Comparison of ENCODE assay signal across 3 worm cellular contexts in the genomic region with DNA sequence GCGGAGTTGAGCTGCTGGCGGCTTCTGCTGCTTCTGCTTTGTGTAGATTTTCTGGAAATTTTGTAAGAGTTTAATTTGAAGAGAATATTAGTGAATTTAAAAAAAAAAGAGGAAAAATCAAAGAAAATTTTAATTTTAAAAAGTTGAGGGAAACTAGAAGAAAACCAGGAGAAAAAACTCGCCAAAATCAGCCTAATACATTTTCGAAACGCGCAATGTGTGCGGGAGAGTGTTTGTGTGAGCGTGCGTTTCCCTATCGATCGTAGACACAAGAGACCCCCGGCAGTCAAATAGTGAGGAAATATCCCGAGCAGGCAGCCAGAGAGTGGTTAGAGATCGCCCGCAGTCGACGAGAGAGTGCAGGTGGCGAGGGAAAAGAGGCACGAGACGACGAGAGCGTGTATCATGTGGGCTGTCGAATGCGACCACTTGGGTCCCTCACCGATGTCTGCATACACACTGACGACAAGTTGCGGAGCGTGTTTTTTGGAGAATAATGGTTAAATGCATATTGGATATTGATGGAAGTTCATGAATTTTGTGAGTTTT.
A peak's percentile ranks its signal among the peaks of the same experiment; 100 is the strongest.
TF ChIP-seq lines count a peak whose summit lies in the region.

A gene (minus strand): TSS at position 51 of the 549 bp plus-strand sequence.

TF ChIP-seq in whole organism, L1 larva, 84 proteins besides CTCF, POLR2A, EP300 and RAD21 (continued from another document and continues in another):
- peak; percentile 72 to 77 (median 73) for TF ChIP-seq dpl-1 (GFP tag; optimal IDR thresholded peaks at IDR 0.05; lab: Kevin White, UChicago)
- TF ChIP-seq C04F5.9 (tag; optimal IDR thresholded peaks at IDR 0.05; lab: Kevin White, UChicago), result peak; percentile 72
- no peak for TF ChIP-seq nhr-84 (tag; optimal IDR thresholded peaks at IDR 0.05; lab: Kevin White, UChicago)
- TF ChIP-seq snpc-4 (tag; optimal IDR thresholded peaks at IDR 0.05; lab: Kevin White, UChicago), result peak; percentile 84
- peak; percentile 83 for TF ChIP-seq nhr-11 (tag; optimal IDR thresholded peaks at IDR 0.05; lab: Kevin White, UChicago)
- TF ChIP-seq ztf-11 (tag; optimal IDR thresholded peaks at IDR 0.05; lab: Kevin White, UChicago), result peak in 1 of 2 experiments; percentile 86
- TF ChIP-seq hlh-4 (tag; optimal IDR thresholded peaks at IDR 0.05; lab: Kevin White, UChicago), result peak; percentile 3
- TF ChIP-seq nhr-47 (tag; optimal IDR thresholded peaks at IDR 0.05; lab: Kevin White, UChicago), result peak; percentile 97
- TF ChIP-seq sox-4 (tag; optimal IDR thresholded peaks at IDR 0.05; lab: Kevin White, UChicago), result peak; percentile 85
- no peak for TF ChIP-seq unc-30 (tag; optimal IDR thresholded peaks at IDR 0.05; lab: Kevin White, UChicago)
- TF ChIP-seq rnt-1 (tag; optimal IDR thresholded peaks at IDR 0.05; lab: Kevin White, UChicago), result peak; percentile 95
- TF ChIP-seq ceh-90 (tag; optimal IDR thresholded peaks at IDR 0.05; lab: Kevin White, UChicago), result no peak
- peak; percentile 97 for TF ChIP-seq ztf-4 (tag; optimal IDR thresholded peaks at IDR 0.05; lab: Kevin White, UChicago)
- peak; percentile 61 for TF ChIP-seq blmp-1 (tag; optimal IDR thresholded peaks at IDR 0.05; lab: Kevin White, UChicago)
- TF ChIP-seq swsn-7 (tag; optimal IDR thresholded peaks at IDR 0.05; lab: Kevin White, UChicago), result peak; percentile 98
- peak; percentile 89 for TF ChIP-seq lir-3 (tag; optimal IDR thresholded peaks at IDR 0.05; lab: Kevin White, UChicago; ENCODE audit: poor library complexity)
- peak; percentile 98 for TF ChIP-seq tbx-2 (tag; optimal IDR thresholded peaks at IDR 0.05; lab: Kevin White, UChicago)
- TF ChIP-seq hlh-17 (GFP tag; optimal IDR thresholded peaks at IDR 0.05; lab: Kevin White, UChicago; ENCODE audit: borderline replicate concordance), result no peak
- TF ChIP-seq snu-23 (GFP tag; optimal IDR thresholded peaks at IDR 0.05; lab: Kevin White, UChicago), result peak; percentile 99
- TF ChIP-seq unc-98 (GFP tag; IDR thresholded peaks at IDR 0.05; lab: Robert Waterston, UW), result peak; percentile 69
- peak; percentile 95 for TF ChIP-seq nhr-90 (tag; optimal IDR thresholded peaks at IDR 0.05; lab: Kevin White, UChicago; ENCODE audit: poor library complexity)
- peak; percentile 81 to 96 (median 94) for TF ChIP-seq ceh-82 (tag; optimal IDR thresholded peaks at IDR 0.05; lab: Kevin White, UChicago)
- peak; percentile 85 to 96 for TF ChIP-seq efl-1 (optimal IDR thresholded peaks at IDR 0.05; lab: Kevin White, UChicago)
- peak; percentile 66 to 97 for TF ChIP-seq efl-1 (GFP tag; optimal IDR thresholded peaks at IDR 0.05 in 1 of 2; lab: Kevin White, UChicago)
- TF ChIP-seq mep-1 (tag; optimal IDR thresholded peaks at IDR 0.05; lab: Kevin White, UChicago), result peak; percentile 95
- TF ChIP-seq tlp-1 (tag; optimal IDR thresholded peaks at IDR 0.05; lab: Kevin White, UChicago), result no peak
- peak; percentile 94 for TF ChIP-seq nhr-19 (GFP tag; conservative IDR thresholded peaks at IDR 0.05; lab: Robert Waterston, UW)
- TF ChIP-seq pag-3 (tag; optimal IDR thresholded peaks at IDR 0.05; lab: Kevin White, UChicago; ENCODE audit: borderline replicate concordance, insufficient read depth), result no peak
- peak; percentile 91 for TF ChIP-seq grh-1 (GFP tag; IDR thresholded peaks at IDR 0.05; lab: Robert Waterston, UW)
- peak; percentile 95 for TF ChIP-seq fos-1 (tag; optimal IDR thresholded peaks at IDR 0.05; lab: Kevin White, UChicago)
- peak; percentile 5 for TF ChIP-seq nhr-12 (tag; optimal IDR thresholded peaks at IDR 0.05; lab: Kevin White, UChicago)
- TF ChIP-seq vab-15 (tag; optimal IDR thresholded peaks at IDR 0.05; lab: Kevin White, UChicago), result peak; percentile 58
- TF ChIP-seq ceh-88 (GFP tag; IDR thresholded peaks at IDR 0.05; lab: Robert Waterston, UW), result peak; percentile 88
- TF ChIP-seq zip-4 (GFP tag; optimal IDR thresholded peaks at IDR 0.05; lab: Kevin White, UChicago), result peak; percentile 89
- peak; percentile 42 for TF ChIP-seq zag-1 (tag; optimal IDR thresholded peaks at IDR 0.05; lab: Kevin White, UChicago)
- TF ChIP-seq aha-1 (tag; optimal IDR thresholded peaks at IDR 0.05; lab: Kevin White, UChicago), result peak; percentile 92
- peak; percentile 96 for TF ChIP-seq xbp-1 (tag; optimal IDR thresholded peaks at IDR 0.05; lab: Kevin White, UChicago)
- TF ChIP-seq fkh-10 (GFP tag; optimal IDR thresholded peaks at IDR 0.05; lab: Kevin White, UChicago), result peak; percentile 86
- TF ChIP-seq nhr-71 (tag; optimal IDR thresholded peaks at IDR 0.05; lab: Kevin White, UChicago), result peak; percentile 99
- peak; percentile 36 to 90 for TF ChIP-seq egl-27 (tag; optimal IDR thresholded peaks at IDR 0.05; lab: Kevin White, UChicago)

TF ChIP-seq in whole organism, L3 larva, 47 proteins besides CTCF, POLR2A, EP300 and RAD21 (continued from another document):
- TF ChIP-seq eor-1 (tag; optimal IDR thresholded peaks at IDR 0.05; lab: Kevin White, UChicago) (no peak), nhr-12 (tag; optimal IDR thresholded peaks at IDR 0.05; lab: Kevin White, UChicago) (no peak), nhr-43 (tag; optimal IDR thresholded peaks at IDR 0.05; lab: Kevin White, UChicago; ENCODE audit: poor library complexity, severe bottlenecking) (peak; percentile 86), fkh-10 (GFP tag; optimal IDR thresholded peaks at IDR 0.05; lab: Kevin White, UChicago) (peak; percentile 88), ztf-11 (tag; optimal IDR thresholded peaks at IDR 0.05; lab: Kevin White, UChicago) (no peak), ZK546.5 (tag; optimal IDR thresholded peaks at IDR 0.05; lab: Kevin White, UChicago) (peak; percentile 14), ama-1 (optimal IDR thresholded peaks at IDR 0.05; lab: Kevin White, UChicago) (peak; percentile 62), daf-12 (tag; optimal IDR thresholded peaks at IDR 0.05; lab: Kevin White, UChicago) (no peak), skn-1 (tag; optimal IDR thresholded peaks at IDR 0.05; lab: Kevin White, UChicago) (peak; percentile 91), egl-5 (tag; optimal IDR thresholded peaks at IDR 0.05; lab: Kevin White, UChicago) (peak; percentile 79), unc-39 (tag; optimal IDR thresholded peaks at IDR 0.05; lab: Kevin White, UChicago) (no peak), lin-15B (tag; optimal IDR thresholded peaks at IDR 0.05; lab: Kevin White, UChicago) (peak; percentile 87), snpc-4 (tag; optimal IDR thresholded peaks at IDR 0.05; lab: Kevin White, UChicago) (peak; percentile 82), pha-4 (tag; optimal IDR thresholded peaks at IDR 0.05; lab: Kevin White, UChicago) (peak; percentile 96), elt-1 (tag; optimal IDR thresholded peaks at IDR 0.05; lab: Kevin White, UChicago) (peak; percentile 61), nhr-237 (tag; optimal IDR thresholded peaks at IDR 0.05; lab: Kevin White, UChicago) (no peak), fkh-2 (tag; optimal IDR thresholded peaks at IDR 0.05; lab: Kevin White, UChicago) (no peak), sea-2 (GFP tag; optimal IDR thresholded peaks at IDR 0.05; lab: Kevin White, UChicago) (peak; percentile 78), R02D3.7 (tag; optimal IDR thresholded peaks at IDR 0.05; lab: Kevin White, UChicago) (peak; percentile 78), nhr-28 (tag; optimal IDR thresholded peaks at IDR 0.05; lab: Kevin White, UChicago) (no peak), tbx-2 (tag; optimal IDR thresholded peaks at IDR 0.05; lab: Kevin White, UChicago) (peak; percentile 87), lin-39 (tag; optimal IDR thresholded peaks at IDR 0.05; lab: Kevin White, UChicago) (peak; percentile 97), nfya-1 (tag; optimal IDR thresholded peaks at IDR 0.05; lab: Kevin White, UChicago; ENCODE audit: insufficient read depth) (peak; percentile 97), ceh-28 (tag; optimal IDR thresholded peaks at IDR 0.05; lab: Kevin White, UChicago) (peak; percentile 95), nhr-25 (tag; optimal IDR thresholded peaks at IDR 0.05; lab: Kevin White, UChicago) (peak; percentile 93), ztf-4 (tag; optimal IDR thresholded peaks at IDR 0.05; lab: Kevin White, UChicago) (no peak), ceh-9 (tag; optimal IDR thresholded peaks at IDR 0.05; lab: Kevin White, UChicago) (no peak), hmg-11 (tag; optimal IDR thresholded peaks at IDR 0.05; lab: Kevin White, UChicago) (peak; percentile 99), nhr-23 (tag; optimal IDR thresholded peaks at IDR 0.05; lab: Kevin White, UChicago) (peak; percentile 93)
TF ChIP-seq in whole organism, L3 larva: peak in this region for 32.

TF ChIP-seq in whole organism, young adult, 124 proteins besides CTCF, POLR2A, EP300 and RAD21 (continued from another document):
- peak; percentile 83 for TF ChIP-seq egl-44 (GFP tag; IDR thresholded peaks at IDR 0.05; lab: Robert Waterston, UW)
- TF ChIP-seq ekl-4 (GFP tag; IDR thresholded peaks at IDR 0.05; lab: Robert Waterston, UW), result peak; percentile 92
- peak; percentile 18 for TF ChIP-seq T07F8.4 (tag; optimal IDR thresholded peaks at IDR 0.05; lab: Kevin White, UChicago)
- TF ChIP-seq egl-18 (GFP tag; IDR thresholded peaks at IDR 0.05; lab: Robert Waterston, UW), result no peak
- no peak for TF ChIP-seq zim-3 (tag; optimal IDR thresholded peaks at IDR 0.05; lab: Kevin White, UChicago)
- peak; percentile 88 for TF ChIP-seq B0336.3 (GFP tag; IDR thresholded peaks at IDR 0.05; lab: Robert Waterston, UW)
- TF ChIP-seq sptf-2 (GFP tag; optimal IDR thresholded peaks at IDR 0.05; lab: Kevin White, UChicago), result no peak
- no peak for TF ChIP-seq nfya-2 (GFP tag; IDR thresholded peaks at IDR 0.05; lab: Robert Waterston, UW)
- peak; percentile 93 for TF ChIP-seq hmg-1.2 (GFP tag; IDR thresholded peaks at IDR 0.05; lab: Robert Waterston, UW)
- TF ChIP-seq lin-35 (GFP tag; optimal IDR thresholded peaks at IDR 0.05; lab: Kevin White, UChicago), result peak in 1 of 3 experiments; percentile 76
- no peak for TF ChIP-seq T26A5.8 (tag; optimal IDR thresholded peaks at IDR 0.05; lab: Kevin White, UChicago)
- TF ChIP-seq egrh-3 (GFP tag; IDR thresholded peaks at IDR 0.05; lab: Robert Waterston, UW), result peak; percentile 47; the same call in 1 of the 2 replicates
- TF ChIP-seq Y79H2A.3 (GFP tag; conservative IDR thresholded peaks at IDR 0.05; lab: Robert Waterston, UW), result no peak
- peak; percentile 53; the same call in 1 of the 2 replicates for TF ChIP-seq hmg-20 (GFP tag; IDR thresholded peaks at IDR 0.05; lab: Robert Waterston, UW)
- TF ChIP-seq C17E4.6 (GFP tag; IDR thresholded peaks at IDR 0.05; lab: Robert Waterston, UW), result no peak
- TF ChIP-seq F33H1.4 (GFP tag; IDR thresholded peaks at IDR 0.05; lab: Robert Waterston, UW), result peak; percentile 56
- TF ChIP-seq B0261.1 (tag; optimal IDR thresholded peaks at IDR 0.05; lab: Kevin White, UChicago), result no peak
- no peak for TF ChIP-seq efl-1 (GFP tag; optimal IDR thresholded peaks at IDR 0.05; lab: Kevin White, UChicago)
- no peak for TF ChIP-seq aptf-2 (GFP tag; conservative IDR thresholded peaks at IDR 0.05; lab: Robert Waterston, UW)
- TF ChIP-seq gei-17 (GFP tag; optimal IDR thresholded peaks at IDR 0.05; lab: Kevin White, UChicago), result peak; percentile 87
- peak; percentile 59 for TF ChIP-seq lin-26 (GFP tag; IDR thresholded peaks at IDR 0.05; lab: Robert Waterston, UW)
- TF ChIP-seq lsy-27 (tag; optimal IDR thresholded peaks at IDR 0.05; lab: Kevin White, UChicago; ENCODE audit: borderline replicate concordance, insufficient read depth), result no peak
- no peak for TF ChIP-seq hrde-1 (tag; optimal IDR thresholded peaks at IDR 0.05; lab: Kevin White, UChicago; ENCODE audit: borderline replicate concordance)
- TF ChIP-seq dpff-1 (tag; optimal IDR thresholded peaks at IDR 0.05; lab: Kevin White, UChicago), result no peak
- TF ChIP-seq F22D6.2 (tag; optimal IDR thresholded peaks at IDR 0.05; lab: Kevin White, UChicago), result peak; percentile 20
- TF ChIP-seq akir-1 (GFP tag; optimal IDR thresholded peaks at IDR 0.05; lab: Kevin White, UChicago), result peak; percentile 76
- TF ChIP-seq mcd-1 (GFP tag; IDR thresholded peaks at IDR 0.05; lab: Robert Waterston, UW), result peak; percentile 84
- TF ChIP-seq xnd-1 (tag; optimal IDR thresholded peaks at IDR 0.05; lab: Kevin White, UChicago), result no peak
- peak; percentile 90 for TF ChIP-seq pbrm-1 (GFP tag; IDR thresholded peaks at IDR 0.05; lab: Robert Waterston, UW)
- TF ChIP-seq attf-5 (GFP tag; optimal IDR thresholded peaks at IDR 0.05; lab: Kevin White, UChicago), result peak; percentile 96
- TF ChIP-seq snpc-4 (GFP tag; optimal IDR thresholded peaks at IDR 0.05; lab: Kevin White, UChicago), result peak; percentile 55
- peak; percentile 45 to 78 (median 68) for TF ChIP-seq snpc-4 (tag; optimal IDR thresholded peaks at IDR 0.05; lab: Kevin White, UChicago)
- TF ChIP-seq lsl-1 (GFP tag; optimal IDR thresholded peaks at IDR 0.05; lab: Kevin White, UChicago), result no peak
- peak; percentile 47; the same call in 1 of the 2 replicates for TF ChIP-seq sea-2 (GFP tag; IDR thresholded peaks at IDR 0.05; lab: Robert Waterston, UW)
- TF ChIP-seq F52B5.7 (tag; optimal IDR thresholded peaks at IDR 0.05; lab: Kevin White, UChicago), result peak; percentile 31
- no peak for TF ChIP-seq bed-2 (GFP tag; IDR thresholded peaks at IDR 0.05; lab: Robert Waterston, UW)
- peak; percentile 80 for TF ChIP-seq lir-1 (GFP tag; conservative IDR thresholded peaks at IDR 0.05; lab: Robert Waterston, UW)
- peak; percentile 95 for TF ChIP-seq lin-40 (tag; optimal IDR thresholded peaks at IDR 0.05; lab: Kevin White, UChicago)
- peak in 1 of 2 experiments; percentile 64 for TF ChIP-seq let-607 (tag; optimal IDR thresholded peaks at IDR 0.05; lab: Kevin White, UChicago)
- TF ChIP-seq nhr-120 (GFP tag; IDR thresholded peaks at IDR 0.05; lab: Robert Waterston, UW), result no peak
- TF ChIP-seq nfyb-1 (GFP tag; IDR thresholded peaks at IDR 0.05; lab: Robert Waterston, UW), result peak; percentile 84
- TF ChIP-seq F37B4.10 (GFP tag; IDR thresholded peaks at IDR 0.05; lab: Robert Waterston, UW), result no peak
- TF ChIP-seq F23B12.7 (tag; optimal IDR thresholded peaks at IDR 0.05; lab: Kevin White, UChicago; ENCODE audit: insufficient read depth), result no peak
- TF ChIP-seq dox-1 (GFP tag; IDR thresholded peaks at IDR 0.05; lab: Robert Waterston, UW), result peak; percentile 85
- TF ChIP-seq nfya-1 (tag; optimal IDR thresholded peaks at IDR 0.05; lab: Kevin White, UChicago; ENCODE audit: borderline replicate concordance, insufficient read depth), result no peak
- TF ChIP-seq hsf-1 (GFP tag; IDR thresholded peaks at IDR 0.05; lab: Robert Waterston, UW), result no peak
- TF ChIP-seq mel-28 (tag; optimal IDR thresholded peaks at IDR 0.05; lab: Kevin White, UChicago; ENCODE audit: borderline replicate concordance), result no peak
- peak; percentile 76 for TF ChIP-seq nhr-80 (tag; optimal IDR thresholded peaks at IDR 0.05; lab: Kevin White, UChicago)
- TF ChIP-seq die-1 (tag; optimal IDR thresholded peaks at IDR 0.05; lab: Kevin White, UChicago), result peak; percentile 11
- TF ChIP-seq Y67H2A.10 (GFP tag; conservative IDR thresholded peaks at IDR 0.05; lab: Robert Waterston, UW), result peak; percentile 87
- TF ChIP-seq ZK185.1 (tag; optimal IDR thresholded peaks at IDR 0.05; lab: Kevin White, UChicago; ENCODE audit: poor library complexity, severe bottlenecking), result peak; percentile 87
- peak; percentile 56 for TF ChIP-seq tlf-1 (GFP tag; optimal IDR thresholded peaks at IDR 0.05; lab: Kevin White, UChicago)
- TF ChIP-seq Y53G8AR.9 (GFP tag; conservative IDR thresholded peaks at IDR 0.05; lab: Robert Waterston, UW), result peak; percentile 77; the same call in 1 of the 2 replicates
- peak; percentile 65 for TF ChIP-seq B0035.1 (tag; optimal IDR thresholded peaks at IDR 0.05; lab: Kevin White, UChicago)
- peak; percentile 55 for TF ChIP-seq rcor-1 (GFP tag; IDR thresholded peaks at IDR 0.05; lab: Robert Waterston, UW)
- 0 out of 2 replicates have a peak, but pooled peaks have one; percentile 45 for TF ChIP-seq cebp-1 (GFP tag; IDR thresholded peaks at IDR 0.05; lab: Robert Waterston, UW)
- TF ChIP-seq cebp-1 (tag; optimal IDR thresholded peaks at IDR 0.05; lab: Kevin White, UChicago), result no peak
